Fruit fly (Drosophila melanogaster) whole organism, embryonic: ENCODE results near the gene CG14995.
A peak's percentile ranks its signal among the peaks of the same experiment; 100 is the strongest.

Experiments used
- Abd-B ChIP-seq: fragments of 200-800 bp; sonication (Bioruptor generic); optimal IDR thresholded peaks from 2 replicates; lab custom pipeline; 2018; ENCODE audit warnings: missing biosample characterization, mild to moderate bottlenecking, missing genetic modification characterization, moderate library complexity
- CG11398 ChIP-seq: fragments of 200-800 bp; sonication (Bioruptor generic); optimal IDR thresholded peaks from 2 replicates; lab custom pipeline; 2016; ENCODE audit warnings: missing biosample characterization, missing genetic modification characterization
- CG12071 ChIP-seq: fragments of 200-800 bp; sonication (Bioruptor generic); optimal IDR thresholded peaks from 3 replicates; lab custom pipeline; 2018; ENCODE audit warnings: missing biosample characterization, mild to moderate bottlenecking, missing genetic modification characterization
- CG12104 ChIP-seq: fragments of 200-800 bp; sonication (Bioruptor generic); optimal IDR thresholded peaks from 3 replicates; lab custom pipeline; 2016; ENCODE audit warnings: missing biosample characterization, missing genetic modification characterization
- CG13287 ChIP-seq: fragments of 200-800 bp; sonication (Bioruptor generic); IDR thresholded peaks from 2 replicates; pipeline ENCODE4 v1.3.6; 2022; ENCODE audit warnings: missing biosample characterization, missing genetic modification characterization; ENCODE audit not compliant: partially characterized antibody
- CG13296 ChIP-seq: fragments of 200-800 bp; sonication (Bioruptor generic); optimal IDR thresholded peaks from 3 replicates; lab custom pipeline; 2018; ENCODE audit warnings: missing biosample characterization, mild to moderate bottlenecking, missing genetic modification characterization
- CG13894 ChIP-seq: fragments of 200-800 bp; sonication (Bioruptor generic); optimal IDR thresholded peaks from 3 replicates; lab custom pipeline; 2018; ENCODE audit warnings: missing biosample characterization, mild to moderate bottlenecking, missing genetic modification characterization, moderate library complexity
- CG17359 ChIP-seq: fragments of 200-800 bp; sonication (Bioruptor generic); optimal IDR thresholded peaks from 3 replicates; lab custom pipeline; 2018; ENCODE audit warnings: missing biosample characterization, mild to moderate bottlenecking, missing genetic modification characterization, moderate library complexity
- CG1792 ChIP-seq: fragments of 200-800 bp; sonication (Bioruptor generic); optimal IDR thresholded peaks from 2 replicates; lab custom pipeline; 2016; ENCODE audit warnings: missing biosample characterization, missing genetic modification characterization
- CG2199 ChIP-seq: fragments of 200-800 bp; sonication (Bioruptor generic); IDR thresholded peaks from 3 replicates; pipeline ENCODE4 v1.3.6; 2022; ENCODE audit warnings: missing biosample characterization, missing genetic modification characterization
- CG2889 ChIP-seq: fragments of 200-800 bp; sonication (Bioruptor generic); IDR thresholded peaks from 3 replicates; pipeline ENCODE4 v1.3.6; 2022; ENCODE audit warnings: missing biosample characterization, missing genetic modification characterization
- CG3065 ChIP-seq: fragments of 200-800 bp; sonication (Bioruptor generic); optimal IDR thresholded peaks from 2 replicates; lab custom pipeline; 2016; ENCODE audit warnings: missing biosample characterization, missing genetic modification characterization
- CG6175 ChIP-seq: fragments of 200-800 bp; sonication (Bioruptor generic); IDR thresholded peaks from 3 replicates; pipeline ENCODE4 v1.3.6; 2022; ENCODE audit warnings: missing biosample characterization, missing genetic modification characterization
- CG6254 ChIP-seq: fragments of 200-800 bp; sonication (Bioruptor generic); optimal IDR thresholded peaks from 3 replicates; lab custom pipeline; 2017; ENCODE audit warnings: mild to moderate bottlenecking, missing biosample characterization, missing genetic modification reagents, missing genetic modification characterization
- CG6689 ChIP-seq: fragments of 200-800 bp; sonication (Bioruptor generic); IDR thresholded peaks from 2 replicates; pipeline ENCODE4 v1.3.6; 2022; ENCODE audit warnings: missing biosample characterization, missing genetic modification characterization
- CG6813 ChIP-seq: fragments of 200-800 bp; sonication (Bioruptor generic); optimal IDR thresholded peaks from 2 replicates; lab custom pipeline; 2017; ENCODE audit warnings: missing biosample characterization, missing genetic modification characterization, mild to moderate bottlenecking, moderate library complexity, missing genetic modification reagents
- CG9727 ChIP-seq: fragments of 200-800 bp; sonication (Bioruptor generic); optimal IDR thresholded peaks from 3 replicates; lab custom pipeline; 2017; ENCODE audit warnings: missing biosample characterization, mild to moderate bottlenecking, missing genetic modification characterization
- D19A ChIP-seq: fragments of 200-800 bp; optimal IDR thresholded peaks from 3 replicates; lab custom pipeline; 2019; ENCODE audit warnings: missing biosample characterization, mild to moderate bottlenecking, missing genetic modification characterization, moderate library complexity
- Dp ChIP-seq: fragments of 200-800 bp; sonication (Bioruptor generic); optimal IDR thresholded peaks from 2 replicates; lab custom pipeline; 2018; ENCODE audit warnings: missing biosample characterization, mild to moderate bottlenecking, missing genetic modification characterization, moderate library complexity
- Ets97D ChIP-seq: fragments of 200-800 bp; sonication (Bioruptor generic); optimal IDR thresholded peaks from 3 replicates; lab custom pipeline; 2016; ENCODE audit warnings: missing biosample characterization, missing genetic modification characterization
- Gsc ChIP-seq: fragments of 200-800 bp; sonication (Bioruptor generic); IDR thresholded peaks from 2 replicates; pipeline ENCODE4 v1.3.6; 2022; ENCODE audit warnings: missing biosample characterization, missing genetic modification characterization
- Hr51 ChIP-seq, 2 experiments: fragments of 200-800 bp; sonication (Bioruptor generic); optimal IDR thresholded peaks; 2 replicates in 1 of 2; 3 replicates in 1 of 2; lab custom pipeline; 2016 to 2018; ENCODE audit warnings: missing biosample characterization in 2 of 2, missing genetic modification characterization in 2 of 2, mild to moderate bottlenecking in 1 of 2, moderate library complexity in 1 of 2
- Hr78 ChIP-seq, 2 experiments: fragments of 200-800 bp in 1 of 2; fragments of >200 bp in 1 of 2; sonication (Bioruptor generic) in 1 of 2; optimal IDR thresholded peaks; 2 replicates each; lab custom pipeline; 2017 to 2019; ENCODE audit warnings: missing biosample characterization in 2 of 2, missing genetic modification characterization in 2 of 2, mild to moderate bottlenecking in 1 of 2, moderate library complexity in 1 of 2
- Max ChIP-seq: fragments of 200-800 bp; sonication (Bioruptor generic); optimal IDR thresholded peaks from 2 replicates; lab custom pipeline; 2016; ENCODE audit warnings: missing biosample characterization, mild to moderate bottlenecking, missing genetic modification characterization
- NFAT ChIP-seq: fragments of 200-800 bp; sonication (Bioruptor generic); IDR thresholded peaks from 2 replicates; pipeline ENCODE4 v1.3.6; 2022; ENCODE audit warnings: missing biosample characterization, missing genetic modification characterization
- Nf-YA ChIP-seq: fragments of 200-800 bp; sonication (Bioruptor generic); IDR thresholded peaks from 2 replicates; pipeline ENCODE4 v1.3.6; 2022; ENCODE audit warnings: missing biosample characterization, missing genetic modification characterization
- Nf-YB ChIP-seq: fragments of 200-800 bp; sonication (Bioruptor generic); optimal IDR thresholded peaks from 3 replicates; lab custom pipeline; 2019; ENCODE audit warnings: missing biosample characterization, mild to moderate bottlenecking, missing genetic modification characterization, moderate library complexity
- NfI ChIP-seq: fragments of 200-800 bp; sonication (Bioruptor generic); optimal IDR thresholded peaks from 3 replicates; lab custom pipeline; 2018; ENCODE audit warnings: missing biosample characterization, mild to moderate bottlenecking, missing genetic modification characterization, moderate library complexity
- Sox102F ChIP-seq: fragments of 200-800 bp; sonication (Bioruptor generic); optimal IDR thresholded peaks from 2 replicates; lab custom pipeline; 2018; ENCODE audit warnings: missing biosample characterization, mild to moderate bottlenecking, missing genetic modification characterization, moderate library complexity
- Xbp1 ChIP-seq: fragments of 200-800 bp; sonication (Bioruptor generic); optimal IDR thresholded peaks from 3 replicates; lab custom pipeline; 2016; ENCODE audit warnings: missing biosample characterization, mild to moderate bottlenecking, missing genetic modification characterization
- ara ChIP-seq: fragments of 200-800 bp; sonication (Bioruptor generic); IDR thresholded peaks from 2 replicates; pipeline ENCODE4 v1.3.6; 2022; ENCODE audit warnings: missing biosample characterization, missing genetic modification characterization
- fd64A ChIP-seq: fragments of 200-800 bp; sonication (Bioruptor generic); optimal IDR thresholded peaks from 3 replicates; lab custom pipeline; 2018; ENCODE audit warnings: missing biosample characterization, mild to moderate bottlenecking, missing genetic modification characterization
- gcm ChIP-seq: fragments of 200-800 bp; sonication (Bioruptor generic); optimal IDR thresholded peaks from 2 replicates; lab custom pipeline; 2019; ENCODE audit warnings: missing biosample characterization, mild to moderate bottlenecking, missing genetic modification characterization, moderate library complexity
- grau ChIP-seq: fragments of 200-800 bp; optimal IDR thresholded peaks from 3 replicates; lab custom pipeline; 2019; ENCODE audit warnings: missing biosample characterization, mild to moderate bottlenecking, missing genetic modification characterization, moderate library complexity
- h ChIP-seq: fragments of >200 bp; optimal IDR thresholded peaks from 2 replicates; lab custom pipeline; 2017
- hkb ChIP-seq, 2 experiments: fragments of 200-800 bp in 1 of 2; fragments of >200 bp in 1 of 2; sonication (Bioruptor generic) in 1 of 2; IDR thresholded peaks in 1 of 2; optimal IDR thresholded peaks in 1 of 2; 2 replicates each; pipeline versions ENCODE4 v1.3.6 to Lab custom; 2017 to 2022; ENCODE audit warnings: missing biosample characterization in 1 of 2, missing genetic modification characterization in 1 of 2
- mirr ChIP-seq: fragments of 200-800 bp; sonication (Bioruptor generic); optimal IDR thresholded peaks from 3 replicates; lab custom pipeline; 2018; ENCODE audit warnings: missing biosample characterization, mild to moderate bottlenecking, missing genetic modification characterization
- pros ChIP-seq: fragments of 200-800 bp; sonication (Bioruptor generic); optimal IDR thresholded peaks from 3 replicates; lab custom pipeline; 2019; ENCODE audit warnings: missing biosample characterization, mild to moderate bottlenecking, missing genetic modification characterization, moderate library complexity
- sc ChIP-seq, 3 experiments: fragments of >200 bp in 2 of 3; fragments of 200-800 bp in 1 of 3; sonication (Bioruptor generic) in 1 of 3; optimal IDR thresholded peaks; 2 replicates in 2 of 3; 3 replicates in 1 of 3; lab custom pipeline; 2017; ENCODE audit warnings: mild to moderate bottlenecking in 1 of 3, missing biosample characterization in 1 of 3, missing genetic modification characterization in 1 of 3, missing genetic modification reagents in 1 of 3
- sens ChIP-seq: fragments of 200-800 bp; sonication (Bioruptor generic); peaks from one replicate; lab custom pipeline; 2016; ENCODE audit warnings: missing biosample characterization, missing genetic modification characterization
- vfl ChIP-seq: fragments of 200-800 bp; sonication (Bioruptor generic); optimal IDR thresholded peaks from 2 replicates; lab custom pipeline; 2016; ENCODE audit warnings: missing biosample characterization, missing genetic modification characterization
- z ChIP-seq: fragments of 200-800 bp; sonication (Bioruptor generic); IDR thresholded peaks from 3 replicates; pipeline ENCODE4 v1.3.6; 2022; ENCODE audit warnings: missing biosample characterization, missing genetic modification characterization
- zen ChIP-seq: fragments of 200-800 bp; sonication (Bioruptor generic); optimal IDR thresholded peaks from 3 replicates; lab custom pipeline; 2018; ENCODE audit warnings: missing biosample characterization, mild to moderate bottlenecking, missing genetic modification characterization, moderate library complexity
- zen2 ChIP-seq: fragments of 200-800 bp; sonication (Bioruptor generic); IDR thresholded peaks from 3 replicates; pipeline ENCODE4 v1.3.6; 2022; ENCODE audit warnings: missing biosample characterization, missing genetic modification characterization; ENCODE audit not compliant: partially characterized antibody

The CG14995 gene

dm6 chr3L:4120358-4121349 is 17.6 kb upstream of the CG14995 start:
- no peak for TF ChIP-seq h (lab: Kevin White, UChicago)
- TF ChIP-seq Hr51 (GFP tag; optimal IDR thresholded peaks at IDR 0.05; lab: Kevin White, UChicago): peak in 1 of 2 experiments; percentile 2
- no peak for TF ChIP-seq CG6175 (GFP tag; lab: Robert Waterston, UW)
- peak; percentile 89 for TF ChIP-seq z (GFP tag; lab: Robert Waterston, UW)
- no peak for TF ChIP-seq CG13287 (GFP tag; lab: Robert Waterston, UW)
- TF ChIP-seq NFAT (GFP tag; lab: Robert Waterston, UW): no peak
- TF ChIP-seq Dp: no peak
- TF ChIP-seq CG2199: 0 out of 3 replicates have a peak, but pooled peaks have one; percentile 10
- TF ChIP-seq CG13296 (GFP tag; lab: Kevin White, UChicago): no peak
- peak; percentile 19 for TF ChIP-seq CG13894 (tag; lab: Kevin White, UChicago)
- no peak for TF ChIP-seq Max (GFP tag; lab: Kevin White, UChicago)
- TF ChIP-seq D19A (tag; lab: Kevin White, UChicago): peak; percentile 84
- TF ChIP-seq CG12104: no peak
- no peak for TF ChIP-seq Abd-B

dm6 chr3L:4119636-4120357 is 16.7 kb upstream of the CG14995 start:
- peak; percentile 32 for TF ChIP-seq Xbp1 (GFP tag; lab: Kevin White, UChicago)
- TF ChIP-seq NfI (GFP tag; lab: Kevin White, UChicago): no peak
- no peak for TF ChIP-seq CG2889 (GFP tag; lab: Robert Waterston, UW)
- TF ChIP-seq CG12071 (GFP tag; lab: Kevin White, UChicago): peak; percentile 14
- no peak for TF ChIP-seq zen2 (GFP tag; lab: Robert Waterston, UW)
- peak; percentile 23 for TF ChIP-seq CG6254 (GFP tag; lab: Kevin White, UChicago)
- no peak for TF ChIP-seq Gsc (GFP tag; lab: Robert Waterston, UW)
- peak; percentile 23 for TF ChIP-seq CG6813 (GFP tag; lab: Kevin White, UChicago)
- no peak for TF ChIP-seq Nf-YA (GFP tag; lab: Robert Waterston, UW)
- TF ChIP-seq Sox102F (GFP tag; lab: Kevin White, UChicago): peak; percentile 6
- TF ChIP-seq fd64A (GFP tag; lab: Kevin White, UChicago): no peak
- TF ChIP-seq sens: peak; percentile 46
- no peak for TF ChIP-seq zen (tag; lab: Kevin White, UChicago)
- TF ChIP-seq gcm: peak; percentile 63
- TF ChIP-seq CG17359: no peak
- peak; percentile 82 for TF ChIP-seq grau (tag; lab: Kevin White, UChicago)
- TF ChIP-seq CG1792 (GFP tag; lab: Kevin White, UChicago): no peak
- TF ChIP-seq Nf-YB (GFP tag; lab: Kevin White, UChicago): no peak
- no peak for TF ChIP-seq CG9727 (GFP tag; lab: Kevin White, UChicago)
- no peak for TF ChIP-seq vfl (GFP tag; lab: Kevin White, UChicago)
- TF ChIP-seq CG11398 (GFP tag; lab: Kevin White, UChicago): no peak
- 0 out of 2 replicates have a peak, but pooled peaks have one; percentile 11 for TF ChIP-seq CG6689
- TF ChIP-seq ara (GFP tag; lab: Robert Waterston, UW): 0 out of 2 replicates have a peak, but pooled peaks have one; percentile 20
- no peak for TF ChIP-seq hkb (optimal IDR thresholded peaks at IDR 0.05; lab: Kevin White, UChicago)
- 0 out of 2 replicates have a peak, but pooled peaks have one; percentile 7 for TF ChIP-seq hkb (GFP tag; IDR thresholded peaks at IDR 0.05; lab: Robert Waterston, UW)
- peak in 1 of 2 experiments; percentile 76 for TF ChIP-seq Hr78 (GFP tag; optimal IDR thresholded peaks at IDR 0.05; lab: Kevin White, UChicago)
- TF ChIP-seq Ets97D (GFP tag; lab: Kevin White, UChicago): peak; percentile 4
- no peak for TF ChIP-seq CG3065
- no peak for TF ChIP-seq sc (optimal IDR thresholded peaks at IDR 0.05; lab: Kevin White, UChicago)
- no peak for TF ChIP-seq sc (GFP tag; optimal IDR thresholded peaks at IDR 0.05; lab: Kevin White, UChicago)
- peak; percentile 71 for TF ChIP-seq mirr (GFP tag; lab: Kevin White, UChicago)
- peak; percentile 39 for TF ChIP-seq pros (GFP tag; lab: Kevin White, UChicago)
